Worm (Caenorhabditis elegans): ENCODE results near the gene unc-27.
"Not testable (repeated sequence)": the region's sequence is repeated elsewhere in the genome, so short reads cannot be mapped to it uniquely, and the experiment has no call there.

Gene unc-27

ce11 chrX:8811916-8812315 is 22.7 kb downstream of the unc-27 start, which contains the start of gene cnnm-2:
cnnm-2 (plus strand) TSS chrX:8812105.
- TF ChIP-seq ama-1 (optimal IDR thresholded peaks at IDR 0.05) (no peak), elt-2 (tag; optimal IDR thresholded peaks at IDR 0.05) (peak; percentile 65), unc-86 (tag; optimal IDR thresholded peaks at IDR 0.05) (no peak), nhr-237 (tag; optimal IDR thresholded peaks at IDR 0.05) (no peak), lin-39 (tag; optimal IDR thresholded peaks at IDR 0.05) (no peak), pqm-1 (tag; optimal IDR thresholded peaks at IDR 0.05) (peak; percentile 14), lin-35 (GFP tag; optimal IDR thresholded peaks at IDR 0.05) (peak in 1 of 2 experiments; percentile 30), efl-3 (GFP tag; optimal IDR thresholded peaks at IDR 0.05) (no peak)

ce11 chrX:8817929-8818328 is 28.7 kb downstream of the unc-27 start:
- TF ChIP-seq dsc-1 (tag; optimal IDR thresholded peaks at IDR 0.05) (no peak), mdl-1 (tag; optimal IDR thresholded peaks at IDR 0.05) (no peak), unc-130 (tag; optimal IDR thresholded peaks at IDR 0.05) (no peak), hlh-4 (tag; optimal IDR thresholded peaks at IDR 0.05) (no peak)

ce11 chrX:8818438-8818837 is 29.2 kb downstream of the unc-27 start:
- peak in 1 of 3 experiments; percentile 29 for TF ChIP-seq dpl-1 (GFP tag; optimal IDR thresholded peaks at IDR 0.05)
- not testable (repeated sequence) for TF ChIP-seq efl-1 (optimal IDR thresholded peaks at IDR 0.05)
- peak in 1 of 2 experiments; percentile 17 for TF ChIP-seq efl-1 (GFP tag; optimal IDR thresholded peaks at IDR 0.05 in 1 of 2)
- TF ChIP-seq nhr-19 (GFP tag; conservative IDR thresholded peaks at IDR 0.05), result 0 out of 2 replicates have a peak, but pooled peaks have one; percentile 13

- no peak for TF ChIP-seq egl-27 (tag; optimal IDR thresholded peaks at IDR 0.05)
- TF ChIP-seq lin-13 (GFP tag; optimal IDR thresholded peaks at IDR 0.05), result no peak
- no peak for TF ChIP-seq egl-13 (tag; optimal IDR thresholded peaks at IDR 0.05)
- TF ChIP-seq rnt-1 (tag; optimal IDR thresholded peaks at IDR 0.05), result no peak
- no peak for TF ChIP-seq efl-1 (optimal IDR thresholded peaks at IDR 0.05)
- peak in 1 of 2 experiments; percentile 36 for TF ChIP-seq efl-1 (GFP tag; optimal IDR thresholded peaks at IDR 0.05 in 1 of 2)
- TF ChIP-seq snpc-4 (tag; optimal IDR thresholded peaks at IDR 0.05), result no peak
- no peak for TF ChIP-seq irx-1 (tag; optimal IDR thresholded peaks at IDR 0.05)
- no peak for TF ChIP-seq skn-1 (tag; optimal IDR thresholded peaks at IDR 0.05)
- no peak for TF ChIP-seq hpl-2 (GFP tag; optimal IDR thresholded peaks at IDR 0.05)
- no peak for TF ChIP-seq tbx-2 (tag; optimal IDR thresholded peaks at IDR 0.05)
- TF ChIP-seq nhr-12 (tag; optimal IDR thresholded peaks at IDR 0.05), result no peak
- TF ChIP-seq ceh-8 (GFP tag; optimal IDR thresholded peaks at IDR 0.05), result no peak
- TF ChIP-seq blmp-1 (tag; optimal IDR thresholded peaks at IDR 0.05), result peak; percentile 5
- TF ChIP-seq pax-3 (tag; optimal IDR thresholded peaks at IDR 0.05), result no peak
- peak; percentile 16; the same call in 1 of the 2 replicates for TF ChIP-seq grh-1 (GFP tag; IDR thresholded peaks at IDR 0.05)
- no peak for TF ChIP-seq sup-37 (GFP tag; optimal IDR thresholded peaks at IDR 0.05)
Measured at ce11 chrX:8819815-8820415, 30.7 kb downstream of the unc-27 start.

ce11 chrX:8820643-8821042 is 31.4 kb downstream of the unc-27 start:
- TF ChIP-seq nhr-90 (tag; optimal IDR thresholded peaks at IDR 0.05; ENCODE audit: poor library complexity) (no peak), lin-35 (GFP tag; optimal IDR thresholded peaks at IDR 0.05) (peak in 1 of 2 experiments; percentile 13), elt-2 (tag; optimal IDR thresholded peaks at IDR 0.05) (peak; percentile 75)

ce11 chrX:8824437-8824836 is 35.2 kb downstream of the unc-27 start, which contains the start of gene ifd-1:
ifd-1 (minus strand) TSS chrX:8824448.
- peak; percentile 23 for TF ChIP-seq jun-1 (tag; optimal IDR thresholded peaks at IDR 0.05)
- TF ChIP-seq grh-1 (GFP tag; IDR thresholded peaks at IDR 0.05), result no peak
- TF ChIP-seq efl-1 (optimal IDR thresholded peaks at IDR 0.05), result no peak
- TF ChIP-seq efl-1 (GFP tag; optimal IDR thresholded peaks at IDR 0.05 in 1 of 2), result peak in 1 of 2 experiments; percentile 47
- TF ChIP-seq nhr-76 (tag; optimal IDR thresholded peaks at IDR 0.05), result no peak
- peak; percentile 15 for TF ChIP-seq pqm-1 (tag; optimal IDR thresholded peaks at IDR 0.05)
- peak; percentile 21 for TF ChIP-seq nhr-90 (tag; optimal IDR thresholded peaks at IDR 0.05; ENCODE audit: poor library complexity)
- peak; percentile 92 for TF ChIP-seq elt-2 (tag; optimal IDR thresholded peaks at IDR 0.05)
- peak in 1 of 2 experiments; percentile 34 for TF ChIP-seq lin-35 (GFP tag; optimal IDR thresholded peaks at IDR 0.05)
